Fruit fly (Drosophila melanogaster): Measurements from ENCODE around the gene CG2186.

CG2186 gene

dm6 chrX:10893208-10893607, 35.8 kb downstream of the CG2186 start (continued):
- TF ChIP-seq CG8119 (GFP tag; IDR thresholded peaks at IDR 0.05) (no peak), CG10669 (GFP tag; optimal IDR thresholded peaks at IDR 0.05) (no peak), dsx (GFP tag; optimal IDR thresholded peaks at IDR 0.05; ENCODE audit: poor library complexity, severe bottlenecking) (no peak), CG6854 (GFP tag; optimal IDR thresholded peaks at IDR 0.05) (no peak), spab (GFP tag; optimal IDR thresholded peaks at IDR 0.05) (no peak), CG8319 (GFP tag; optimal IDR thresholded peaks at IDR 0.05) (no peak), Hr38 (GFP tag; optimal IDR thresholded peaks at IDR 0.05) (no peak), Eip75B (GFP tag; optimal IDR thresholded peaks at IDR 0.05) (peak; percentile 39), Gug (GFP tag; IDR thresholded peaks at IDR 0.05) (no peak), CG6792 (GFP tag; optimal IDR thresholded peaks at IDR 0.05) (peak; percentile 8), Sox15 (GFP tag; optimal IDR thresholded peaks at IDR 0.05) (no peak), eg (GFP tag; IDR thresholded peaks at IDR 0.05) (peak; percentile 38; the same call in 1 of the 3 replicates), CG32006 (GFP tag; optimal IDR thresholded peaks at IDR 0.05) (peak; percentile 27), achi (GFP tag; optimal IDR thresholded peaks at IDR 0.05) (no peak), CG11294 (GFP tag; IDR thresholded peaks at IDR 0.05) (no peak), topi (GFP tag; optimal IDR thresholded peaks at IDR 0.05) (peak; percentile 34), fd59A (GFP tag; optimal IDR thresholded peaks at IDR 0.05) (no peak), CG31627 (GFP tag; optimal IDR thresholded peaks at IDR 0.05) (peak; percentile 21), dac (GFP tag; optimal IDR thresholded peaks at IDR 0.05) (no peak), vri (GFP tag; optimal IDR thresholded peaks at IDR 0.05) (no peak), CG15336 (GFP tag; IDR thresholded peaks at IDR 0.05) (no peak), Ets21C (GFP tag; optimal IDR thresholded peaks at IDR 0.05) (no peak), ss (GFP tag; optimal IDR thresholded peaks at IDR 0.05) (no peak), fkh (GFP tag; optimal IDR thresholded peaks at IDR 0.05) (no peak), CG11902 (GFP tag; optimal IDR thresholded peaks at IDR 0.05) (no peak), salr (GFP tag; optimal IDR thresholded peaks at IDR 0.05) (no peak), CG1621 (tag; optimal IDR thresholded peaks at IDR 0.05) (no peak), esn (GFP tag; optimal IDR thresholded peaks at IDR 0.05) (peak; percentile 39), Smox (GFP tag; optimal IDR thresholded peaks at IDR 0.05) (peak; percentile 34), CG7368 (GFP tag; optimal IDR thresholded peaks at IDR 0.05) (no peak), OdsH (GFP tag; optimal IDR thresholded peaks at IDR 0.05) (peak; percentile 30), CG3919 (GFP tag; optimal IDR thresholded peaks at IDR 0.05) (peak; percentile 1), Eip93F (GFP tag; optimal IDR thresholded peaks at IDR 0.05) (no peak), cyc (GFP tag; optimal IDR thresholded peaks at IDR 0.05) (no peak), CG16779 (tag; optimal IDR thresholded peaks at IDR 0.05) (no peak), CG10631 (GFP tag; optimal IDR thresholded peaks at IDR 0.05) (no peak), CG4318 (GFP tag; optimal IDR thresholded peaks at IDR 0.05) (no peak)

dm6 chrX:10899232-10899631, 41.8 kb downstream of the CG2186 start, which contains the start of gene CG1582:
Gene CG1582 (minus strand): TSS chrX:10899302.
- TF ChIP-seq esn (GFP tag; optimal IDR thresholded peaks at IDR 0.05) (peak; percentile 18), Hr39 (GFP tag; optimal IDR thresholded peaks at IDR 0.05) (peak; percentile 8), Eip78C (GFP tag) (peak; percentile 46), Met (GFP tag; optimal IDR thresholded peaks at IDR 0.05) (no peak), OdsH (GFP tag; optimal IDR thresholded peaks at IDR 0.05) (peak; percentile 16), svp (GFP tag) (peak; percentile 54), achi (GFP tag; optimal IDR thresholded peaks at IDR 0.05) (peak; percentile 65), Blimp-1 (GFP tag; optimal IDR thresholded peaks at IDR 0.05) (no peak)

Data from whole organism, prepupa.